Worm (Caenorhabditis elegans): ENCODE measurements around the gene T07C4.12.

The T07C4.12 gene

DNA sequence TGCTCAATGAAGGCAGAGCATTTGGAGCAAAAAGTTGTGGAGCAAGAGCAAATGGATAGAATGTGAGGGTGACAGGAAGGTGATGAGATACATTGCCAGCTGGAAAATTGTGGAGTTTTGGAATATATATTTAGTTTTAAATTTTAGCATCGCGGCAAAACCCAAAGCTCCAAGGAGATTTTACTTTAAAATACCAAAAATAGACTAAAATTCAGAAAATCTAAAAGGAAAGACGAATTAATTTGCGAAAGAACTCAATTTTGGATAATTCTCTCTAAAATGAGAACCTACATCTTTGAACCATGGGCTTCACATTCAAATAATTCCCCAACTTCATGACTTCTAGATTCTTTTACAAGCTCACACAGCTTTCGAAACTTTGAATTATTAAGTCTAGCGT lies at the start of gene T07C4.12:
Gene T07C4.12, minus strand, starts transcription at position 101 of the 400 bp plus-strand sequence.
- TF ChIP-seq F39B2.1 (GFP tag; IDR thresholded peaks at IDR 0.05) (no peak), hlh-26 (GFP tag; conservative IDR thresholded peaks at IDR 0.05) (no peak), T26A5.8 (tag; optimal IDR thresholded peaks at IDR 0.05) (no peak), lsy-27 (tag; optimal IDR thresholded peaks at IDR 0.05; ENCODE audit: borderline replicate concordance, insufficient read depth) (no peak), gei-17 (GFP tag; optimal IDR thresholded peaks at IDR 0.05) (no peak), C06A6.2 (GFP tag; conservative IDR thresholded peaks at IDR 0.05) (no peak), zim-3 (tag; optimal IDR thresholded peaks at IDR 0.05) (no peak), unc-62 (GFP tag; optimal IDR thresholded peaks at IDR 0.05) (no peak), ceh-27 (GFP tag; optimal IDR thresholded peaks at IDR 0.05) (no peak), F23B12.7 (tag; optimal IDR thresholded peaks at IDR 0.05; ENCODE audit: insufficient read depth) (no peak), bed-2 (GFP tag; IDR thresholded peaks at IDR 0.05) (no peak), lin-26 (GFP tag; IDR thresholded peaks at IDR 0.05) (no peak), chd-7 (tag; optimal IDR thresholded peaks at IDR 0.05) (no peak), ama-1 (optimal IDR thresholded peaks at IDR 0.05) (no peak), ama-1 (GFP tag; optimal IDR thresholded peaks at IDR 0.05) (no peak), rcor-1 (GFP tag; IDR thresholded peaks at IDR 0.05) (no peak), ztf-22 (GFP tag; optimal IDR thresholded peaks at IDR 0.05) (no peak), B0035.1 (tag; optimal IDR thresholded peaks at IDR 0.05) (no peak)

DNA sequence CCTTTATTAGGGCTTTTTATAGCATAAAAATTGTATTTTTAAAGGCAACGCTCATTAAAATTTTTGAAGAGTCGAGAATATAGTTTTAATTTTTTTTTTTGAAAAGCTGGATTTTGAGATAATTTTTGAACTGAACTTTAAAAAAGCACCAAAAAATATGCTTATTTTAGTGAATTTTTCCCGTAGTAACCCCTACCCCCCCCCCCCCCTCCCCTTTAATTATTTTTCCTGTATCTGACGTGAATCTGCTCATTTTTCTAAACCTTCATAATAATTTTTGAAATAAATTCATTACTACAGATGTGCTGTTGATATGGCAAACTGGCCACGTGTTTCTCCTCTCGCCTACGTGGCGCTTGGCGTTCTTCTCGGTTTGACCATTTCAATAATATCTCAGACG lies 49.0 kb upstream of the T07C4.12 start, which contains the start of gene C38H2.2:
Gene C38H2.2, plus strand, starts transcription at position 301 of the 400 bp plus-strand sequence.
- no peak for TF ChIP-seq die-1 (tag; optimal IDR thresholded peaks at IDR 0.05)
- no peak for TF ChIP-seq K12H6.12 (tag; optimal IDR thresholded peaks at IDR 0.05)
- TF ChIP-seq gei-17 (GFP tag; optimal IDR thresholded peaks at IDR 0.05) = no peak
- no peak for TF ChIP-seq snpc-1.3 (tag; optimal IDR thresholded peaks at IDR 0.05; ENCODE audit: insufficient read depth)
- no peak for TF ChIP-seq B0261.1 (tag; optimal IDR thresholded peaks at IDR 0.05)
- no peak for TF ChIP-seq repo-1 (tag; optimal IDR thresholded peaks at IDR 0.05)
- TF ChIP-seq rec-8 (tag; optimal IDR thresholded peaks at IDR 0.05) = no peak
- TF ChIP-seq tlf-1 (GFP tag; optimal IDR thresholded peaks at IDR 0.05) = no peak
- TF ChIP-seq nhr-27 (tag; optimal IDR thresholded peaks at IDR 0.05) = no peak
- TF ChIP-seq Y53F4B.3 (GFP tag; IDR thresholded peaks at IDR 0.05) = no peak
- no peak for TF ChIP-seq akir-1 (GFP tag; optimal IDR thresholded peaks at IDR 0.05)
- no peak for TF ChIP-seq ZK185.1 (tag; optimal IDR thresholded peaks at IDR 0.05; ENCODE audit: poor library complexity, severe bottlenecking)
- TF ChIP-seq mel-28 (tag; optimal IDR thresholded peaks at IDR 0.05; ENCODE audit: borderline replicate concordance) = no peak
- no peak for TF ChIP-seq lin-40 (tag; optimal IDR thresholded peaks at IDR 0.05)
- no peak for TF ChIP-seq lag-1 (GFP tag; IDR thresholded peaks at IDR 0.05)
- no peak for TF ChIP-seq nhr-179 (tag; optimal IDR thresholded peaks at IDR 0.05)
- TF ChIP-seq B0336.3 (GFP tag; IDR thresholded peaks at IDR 0.05) = no peak
- TF ChIP-seq madf-3 (GFP tag; IDR thresholded peaks at IDR 0.05) = no peak
- TF ChIP-seq dpl-1 (GFP tag; optimal IDR thresholded peaks at IDR 0.05) = no peak
- no peak for TF ChIP-seq lsy-27 (tag; optimal IDR thresholded peaks at IDR 0.05; ENCODE audit: borderline replicate concordance, insufficient read depth)

- TF ChIP-seq lin-54 (GFP tag; optimal IDR thresholded peaks at IDR 0.05) (no peak), chd-7 (tag; optimal IDR thresholded peaks at IDR 0.05) (no peak), hmg-1.2 (GFP tag; IDR thresholded peaks at IDR 0.05) (peak; percentile 58; the same call in 1 of the 2 replicates)
Measured at ce11 chrIII:10380640-10381039, 48.2 kb upstream of the T07C4.12 start.
